Worm (Caenorhabditis elegans) whole organism, L4 larva: ENCODE measurements around the gene srlf-32.

Experiments
- F10B5.3 ChIP-seq: sonication (generic microtip); optimal IDR thresholded peaks from 2 replicates; lab custom pipeline; 2016; ENCODE audit warnings: mild to moderate bottlenecking, missing genetic modification characterization, missing compliant biosample characterization
- F44E2.7 ChIP-seq: fragments of 200-800 bp; sonication (Bioruptor generic); IDR thresholded peaks from 2 replicates; pipeline ENCODE4 v2.1.2; 2022; ENCODE audit warnings: missing genetic modification characterization, missing compliant biosample characterization
- ZK337.2 ChIP-seq: fragments of 200-800 bp; sonication (Bioruptor generic); IDR thresholded peaks from 2 replicates; pipeline ENCODE4 v1.3.6; 2022; ENCODE audit warnings: missing genetic modification reagents, missing genetic modification characterization, missing compliant biosample characterization
- aha-1 ChIP-seq: fragments of 150-350 bp; peaks from one replicate; lab custom pipeline; 2014; ENCODE audit warnings: missing biosample characterization, missing genetic modification characterization
- ctbp-1 ChIP-seq: fragments of 200-800 bp; sonication (Bioruptor generic); IDR thresholded peaks from 2 replicates; pipeline ENCODE4 v1.3.6; 2022; ENCODE audit warnings: missing genetic modification reagents, missing genetic modification characterization, missing compliant biosample characterization
- dmd-8 ChIP-seq: fragments of 200-800 bp; sonication (Bioruptor generic); IDR thresholded peaks from 2 replicates; pipeline ENCODE4 v1.3.6; 2022; ENCODE audit warnings: missing genetic modification characterization, missing compliant biosample characterization
- lim-7 ChIP-seq: fragments of 200-800 bp; sonication (Bioruptor generic); IDR thresholded peaks from 2 replicates; pipeline ENCODE4 v1.3.6; 2022; ENCODE audit warnings: missing genetic modification characterization, missing compliant biosample characterization
- lin-38 ChIP-seq: fragments of 200-800 bp; sonication (Bioruptor generic); IDR thresholded peaks from 2 replicates; pipeline ENCODE4 v1.3.6; 2022; ENCODE audit warnings: missing genetic modification reagents, missing genetic modification characterization, missing compliant biosample characterization
- lsy-2 ChIP-seq, 2 experiments: fragments of 150-350 bp in 1 of 2; sonication (generic microtip) in 1 of 2; optimal IDR thresholded peaks; 2 replicates each; lab custom pipeline; 2014 to 2017; ENCODE audit warnings: missing biosample characterization in 2 of 2, missing genetic modification characterization in 2 of 2
- madf-5 ChIP-seq, 2 experiments: fragments of 200-800 bp; sonication (Bioruptor generic); IDR thresholded peaks; 2 replicates each; pipeline ENCODE4 v1.3.6; 2022; ENCODE audit warnings: missing compliant biosample characterization in 2 of 2, missing genetic modification characterization in 2 of 2
- mdl-1 ChIP-seq, 2 experiments: fragments of 150-350 bp in 1 of 2; sonication (generic microtip) in 1 of 2; optimal IDR thresholded peaks; 2 replicates each; lab custom pipeline; 2014 to 2017; ENCODE audit warnings: missing biosample characterization in 2 of 2, missing genetic modification characterization in 2 of 2
- mdt-29 ChIP-seq: fragments of 200-800 bp; sonication (Bioruptor generic); IDR thresholded peaks from 2 replicates; pipeline ENCODE4 v1.3.6; 2022; ENCODE audit warnings: missing genetic modification reagents, missing genetic modification characterization, missing compliant biosample characterization
- mxl-2 ChIP-seq: fragments of 200-800 bp; sonication (Bioruptor generic); conservative IDR thresholded peaks from 2 replicates; pipeline ENCODE4 v1.3.6; 2022; ENCODE audit warnings: missing genetic modification reagents, missing genetic modification characterization, missing compliant biosample characterization
- mxl-3 ChIP-seq: fragments of 200-800 bp; sonication (Bioruptor generic); optimal IDR thresholded peaks from 2 replicates; lab custom pipeline; 2018; ENCODE audit warnings: mild to moderate bottlenecking, missing genetic modification characterization, missing compliant biosample characterization
- nhr-111 ChIP-seq: fragments of 200-800 bp; sonication (Bioruptor generic); optimal IDR thresholded peaks from 2 replicates; lab custom pipeline; 2018; ENCODE audit warnings: mild to moderate bottlenecking, missing genetic modification characterization, missing compliant biosample characterization
- nhr-237 ChIP-seq: sonication (generic microtip); optimal IDR thresholded peaks from 2 replicates; lab custom pipeline; 2017; ENCODE audit warnings: missing biosample characterization, missing genetic modification characterization
- nhr-25 ChIP-seq: sonication (generic microtip); optimal IDR thresholded peaks from 2 replicates; lab custom pipeline; 2017; ENCODE audit warnings: missing genetic modification characterization, mild to moderate bottlenecking, missing compliant biosample characterization, antibody characterized with exemption, moderate library complexity, borderline replicate concordance; ENCODE audit not compliant: insufficient read depth
- nhr-28 ChIP-seq: fragments of 150-350 bp; optimal IDR thresholded peaks from 2 replicates; lab custom pipeline; 2014; ENCODE audit warnings: missing biosample characterization, missing genetic modification characterization
- nhr-41 ChIP-seq: fragments of 200-800 bp; sonication (Bioruptor generic); IDR thresholded peaks from 2 replicates; pipeline ENCODE4 v1.3.6; 2022; ENCODE audit warnings: missing genetic modification reagents, missing genetic modification characterization, missing compliant biosample characterization
- php-3 ChIP-seq: fragments of 200-800 bp; sonication (Bioruptor generic); IDR thresholded peaks from 2 replicates; pipeline ENCODE4 v1.3.6; 2022; ENCODE audit warnings: missing genetic modification reagents, missing genetic modification characterization, missing compliant biosample characterization
- rbr-2 ChIP-seq: sonication (generic microtip); optimal IDR thresholded peaks from 2 replicates; lab custom pipeline; 2016; ENCODE audit warnings: missing genotype, missing genetic modification characterization, missing compliant biosample characterization
- sdz-12 ChIP-seq: fragments of 200-800 bp; sonication (Bioruptor generic); optimal IDR thresholded peaks from 2 replicates; lab custom pipeline; 2018; ENCODE audit warnings: mild to moderate bottlenecking, missing genetic modification characterization, missing compliant biosample characterization
- tra-1 ChIP-seq: fragments of 200-800 bp; sonication (Bioruptor generic); IDR thresholded peaks from 2 replicates; pipeline ENCODE4 v1.3.6; 2022; ENCODE audit warnings: missing genetic modification reagents, missing genetic modification characterization, missing compliant biosample characterization
- unc-39 ChIP-seq: sonication (generic microtip); optimal IDR thresholded peaks from 2 replicates; lab custom pipeline; 2017; ENCODE audit warnings: missing biosample characterization, missing genetic modification characterization
- unc-62 ChIP-seq, 3 experiments: fragments of 150-350 bp in 1 of 3; sonication (generic microtip); optimal IDR thresholded peaks in 2 of 3; peaks in 1 of 3; 1 replicate in 1 of 3; 2 replicates in 2 of 3; lab custom pipeline; 2014 to 2017; ENCODE audit warnings: missing biosample characterization in 3 of 3, missing genetic modification characterization in 3 of 3, missing genetic modification reagents in 3 of 3, missing genotype in 1 of 3
- zfp-3 ChIP-seq: fragments of 200-800 bp; sonication (Bioruptor generic); conservative IDR thresholded peaks from 2 replicates; pipeline ENCODE4 v1.3.6; 2022; ENCODE audit warnings: missing genetic modification reagents, missing genetic modification characterization, missing compliant biosample characterization
- zip-2 ChIP-seq: fragments of 150-350 bp; optimal IDR thresholded peaks from 2 replicates; lab custom pipeline; 2014; ENCODE audit warnings: missing biosample characterization, missing genetic modification characterization

Gene srlf-32

DNA sequence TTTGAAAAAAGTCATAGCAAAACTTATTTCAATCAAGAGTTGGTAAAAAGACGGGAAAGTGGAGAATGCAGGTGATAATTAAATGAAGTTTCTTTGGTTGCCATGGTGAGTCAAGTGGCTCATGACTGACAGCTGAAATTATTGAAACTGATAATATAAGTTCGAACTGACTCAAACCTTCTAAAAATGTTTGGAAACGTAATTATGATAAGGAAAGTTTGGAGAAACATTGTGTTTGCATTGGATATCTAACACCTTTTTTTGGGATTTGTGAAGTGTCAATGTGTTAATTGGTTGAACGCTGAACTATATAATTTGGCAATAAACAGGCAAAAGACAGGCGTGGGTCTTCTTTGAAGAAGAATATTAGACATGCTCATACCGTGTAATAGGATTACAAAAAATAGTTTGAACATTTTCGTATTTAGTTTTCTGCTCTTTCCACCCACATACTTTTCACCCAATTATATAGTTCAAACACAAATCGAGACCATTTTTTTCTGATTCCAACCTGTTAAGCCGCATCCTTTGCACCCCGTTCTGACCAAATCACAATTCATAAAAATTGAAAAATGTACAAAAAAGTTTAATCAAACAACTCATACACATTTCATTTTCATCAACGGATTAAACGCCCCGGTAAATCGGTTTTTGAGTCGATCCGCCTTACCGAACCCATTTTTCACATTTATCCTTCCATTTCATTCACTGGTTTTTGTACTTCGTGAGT is at the start of gene srlf-32, which contains the start of gene srlf-33:
srlf-32 (plus strand) TSS at position 680 of the 730 bp plus-strand sequence.
srlf-33 (minus strand) TSS at position 101 of the 730 bp plus-strand sequence.
- peak; percentile 63 for TF ChIP-seq aha-1 (tag; lab: Kevin White, UChicago)
- no peak for TF ChIP-seq sdz-12 (GFP tag; lab: Kevin White, UChicago)

DNA sequence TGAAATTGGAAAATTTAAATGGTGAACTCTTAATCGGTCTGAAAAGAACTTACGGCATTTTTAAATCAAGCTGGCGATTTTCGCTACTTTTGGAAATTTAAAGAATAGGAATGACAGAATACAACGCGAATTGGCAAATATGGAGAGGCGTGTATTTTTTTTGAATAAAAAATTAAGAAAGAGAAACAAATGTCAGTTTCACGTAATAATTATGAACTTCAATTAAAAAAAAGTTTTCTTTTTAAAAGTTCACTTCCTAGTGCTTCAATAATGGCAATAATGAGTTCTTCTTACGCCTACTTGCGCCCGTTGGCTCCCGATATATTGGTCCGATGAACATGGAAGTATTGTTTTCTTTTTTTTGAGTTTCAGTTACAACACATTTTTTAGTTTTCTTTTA is 48.2 kb upstream of the srlf-32 start, which contains the start of gene pph-2:
pph-2 (minus strand) TSS at position 101 of the 400 bp plus-strand sequence.
- TF ChIP-seq rbr-2 (tag; lab: Kevin White, UChicago), result no peak
- no peak for TF ChIP-seq lsy-2 (tag; optimal IDR thresholded peaks at IDR 0.05; lab: Kevin White, UChicago)
- no peak for TF ChIP-seq mdt-29
- TF ChIP-seq tra-1 (GFP tag; lab: Robert Waterston, UW), result no peak
- TF ChIP-seq nhr-41 (GFP tag; lab: Robert Waterston, UW), result no peak
- TF ChIP-seq madf-5 (GFP tag; IDR thresholded peaks at IDR 0.05; lab: Robert Waterston, UW), result no peak
- no peak for TF ChIP-seq lim-7 (GFP tag; lab: Robert Waterston, UW)
- TF ChIP-seq zfp-3 (GFP tag; lab: Robert Waterston, UW), result no peak
- TF ChIP-seq, all 104 proteins: peak for 0

DNA sequence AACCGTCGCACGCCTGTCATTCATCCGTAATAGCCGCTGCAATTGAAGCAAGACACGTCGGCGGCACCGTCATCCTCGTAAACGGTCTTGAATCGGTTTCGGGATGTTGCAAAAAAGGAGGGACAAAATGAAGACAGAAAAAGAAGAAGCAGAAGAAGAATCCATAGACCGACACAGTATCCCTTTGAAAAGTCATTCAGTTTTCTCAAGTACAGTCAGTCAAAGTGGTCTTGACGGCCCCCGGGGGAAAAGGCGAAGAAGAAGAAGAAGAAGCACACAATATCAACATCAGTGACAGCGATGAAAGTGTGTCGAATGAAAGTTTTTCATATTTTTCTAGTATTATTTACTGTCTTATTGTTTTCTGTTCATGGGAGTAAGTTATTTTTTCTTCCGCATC is 47.6 kb upstream of the srlf-32 start, which contains the start of gene cutl-27:
cutl-27 (plus strand) TSS at position 301 of the 400 bp plus-strand sequence.
- TF ChIP-seq lin-38 (GFP tag; lab: Robert Waterston, UW), result no peak
- no peak for TF ChIP-seq ctbp-1 (GFP tag; lab: Robert Waterston, UW)
- peak in 1 of 2 experiments; percentile 88 for TF ChIP-seq unc-62 (GFP tag; optimal IDR thresholded peaks at IDR 0.05 in 1 of 2; lab: Kevin White, UChicago)
- no peak for TF ChIP-seq unc-62 (tag; optimal IDR thresholded peaks at IDR 0.05; lab: Kevin White, UChicago)
- no peak for TF ChIP-seq unc-39 (tag; lab: Kevin White, UChicago)

DNA sequence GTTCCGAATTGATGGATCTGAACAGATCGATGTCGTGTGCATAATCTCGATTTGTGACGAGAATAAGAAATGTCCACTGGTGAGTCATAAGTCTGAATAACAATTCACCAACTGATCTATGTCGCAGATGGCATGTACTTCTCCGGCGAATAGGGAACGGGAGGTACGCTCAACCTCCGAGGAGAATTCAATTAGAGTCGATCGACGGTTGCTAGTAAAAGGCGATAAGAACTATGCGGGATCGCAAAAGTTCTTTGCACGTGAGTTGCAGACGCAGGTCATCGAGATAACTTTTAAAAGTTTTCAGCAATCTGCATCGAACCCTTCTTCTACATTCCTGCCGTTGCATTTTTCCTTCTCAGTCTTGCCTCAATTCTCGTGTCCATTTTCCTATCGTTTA is 43.3 kb upstream of the srlf-32 start:
- TF ChIP-seq php-3 (GFP tag; lab: Robert Waterston, UW) (no peak), zip-2 (tag; lab: Kevin White, UChicago) (no peak), F44E2.7 (GFP tag; lab: Robert Waterston, UW) (no peak), F10B5.3 (tag; lab: Kevin White, UChicago) (no peak), lim-7 (GFP tag; lab: Robert Waterston, UW) (no peak), ZK337.2 (GFP tag; lab: Robert Waterston, UW) (no peak), nhr-41 (GFP tag; lab: Robert Waterston, UW) (no peak)

DNA sequence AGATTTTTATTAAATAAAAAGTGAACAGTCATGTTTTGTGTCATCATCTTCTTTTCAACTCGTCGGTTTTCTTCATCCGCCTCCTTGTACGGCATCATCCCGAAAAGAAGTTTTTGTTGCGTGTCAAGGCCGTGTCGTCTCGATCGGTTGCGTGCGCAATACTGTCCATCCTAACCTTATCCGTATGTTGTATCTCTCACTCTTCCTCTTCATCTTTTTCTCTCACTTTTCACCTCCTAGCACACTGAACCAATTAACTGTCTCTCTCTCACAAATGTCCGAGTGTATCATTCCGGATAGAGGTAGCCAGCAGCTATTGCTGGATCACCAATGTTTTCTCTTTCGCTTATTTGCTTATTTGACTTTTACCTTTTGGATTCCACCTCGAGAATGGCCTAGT is 42.3 kb upstream of the srlf-32 start:
- TF ChIP-seq nhr-28 (tag; lab: Kevin White, UChicago) (peak; percentile 63), nhr-25 (peak; percentile 43), mdl-1 (tag; optimal IDR thresholded peaks at IDR 0.05; lab: Kevin White, UChicago) (peak in 1 of 2 experiments; percentile 10), nhr-111 (GFP tag; lab: Kevin White, UChicago) (no peak), mxl-3 (GFP tag; lab: Kevin White, UChicago) (no peak)

DNA sequence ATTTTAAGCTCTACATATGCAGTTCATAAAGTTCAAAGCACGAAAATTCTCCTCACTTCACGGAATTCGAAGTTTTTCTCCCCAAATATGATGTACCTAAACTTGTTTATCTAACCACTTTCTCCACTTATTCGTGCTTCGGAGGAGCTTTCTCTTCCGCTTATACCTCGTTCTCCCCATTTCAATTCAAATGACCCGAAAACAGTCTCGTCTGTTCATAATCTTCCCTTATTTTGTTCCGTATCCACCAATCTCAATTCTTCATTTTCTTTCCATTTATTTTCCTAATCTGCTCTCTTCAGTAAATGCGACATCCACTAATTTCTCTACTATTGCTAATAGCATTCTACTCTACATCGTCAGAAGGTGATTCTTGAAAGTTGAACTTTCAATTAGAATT is 40.5 kb upstream of the srlf-32 start, which contains the start of gene let-653:
let-653 (plus strand) TSS at position 301 of the 400 bp plus-strand sequence.
- TF ChIP-seq dmd-8 (GFP tag; lab: Robert Waterston, UW) (no peak), nhr-25 (peak; percentile 12)

DNA sequence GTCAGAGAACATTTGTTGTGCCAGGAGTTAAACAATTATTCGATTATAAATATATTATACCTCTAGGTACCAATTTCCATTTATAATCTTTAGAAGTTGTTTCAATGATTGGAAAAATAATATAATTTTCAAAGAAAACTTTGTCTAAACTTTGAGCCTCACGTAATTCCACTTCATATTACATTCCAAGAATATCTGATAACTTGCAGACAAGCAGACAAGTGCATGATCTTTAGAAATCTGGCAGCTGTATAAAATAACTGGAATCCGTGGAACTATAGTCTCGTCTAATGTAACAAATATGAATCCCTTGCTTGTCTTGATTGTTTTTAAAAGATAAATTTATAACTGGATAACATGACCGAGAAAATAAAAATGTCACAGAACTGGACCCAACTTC is 33.3 kb upstream of the srlf-32 start:
- TF ChIP-seq mxl-2 (GFP tag; lab: Robert Waterston, UW), result no peak
- TF ChIP-seq nhr-237 (tag; lab: Kevin White, UChicago), result no peak
- TF ChIP-seq, all 104 proteins: peak for 0
